Fruit fly (Drosophila melanogaster) whole organism, embryonic: ENCODE results near the gene pigs.

Experiments
- ATbp ChIP-seq: fragments of 200-800 bp; sonication (Bioruptor generic); optimal IDR thresholded peaks from 2 replicates; lab custom pipeline; 2017; ENCODE audit warnings: missing biosample characterization, mild to moderate bottlenecking, missing genetic modification characterization, missing genetic modification reagents
- Asciz ChIP-seq: fragments of 200-800 bp; sonication (Bioruptor generic); optimal IDR thresholded peaks from 2 replicates; lab custom pipeline; 2017; ENCODE audit warnings: missing biosample characterization, mild to moderate bottlenecking, missing genetic modification characterization, missing genetic modification reagents
- B-H2 ChIP-seq: fragments of 200-800 bp; sonication (Bioruptor generic); optimal IDR thresholded peaks from 2 replicates; lab custom pipeline; 2018; ENCODE audit warnings: missing biosample characterization, mild to moderate bottlenecking, missing genetic modification characterization
- Bgb ChIP-seq: fragments of 200-800 bp; sonication (Bioruptor generic); IDR thresholded peaks from 2 replicates; pipeline ENCODE4 v1.3.6; 2022; ENCODE audit warnings: missing biosample characterization, missing genetic modification characterization; ENCODE audit not compliant: partially characterized antibody
- Blimp-1 ChIP-seq: fragments of 200-800 bp; sonication (Bioruptor generic); optimal IDR thresholded peaks from 3 replicates; lab custom pipeline; 2018; ENCODE audit warnings: missing biosample characterization, missing genetic modification characterization, mild to moderate bottlenecking, moderate library complexity, missing genetic modification reagents
- CG13424 ChIP-seq: fragments of 200-800 bp; sonication (Bioruptor generic); optimal IDR thresholded peaks from 2 replicates; lab custom pipeline; 2019; ENCODE audit warnings: missing biosample characterization, mild to moderate bottlenecking, missing genetic modification characterization, moderate library complexity
- CG14710 ChIP-seq: fragments of 200-800 bp; sonication (Bioruptor generic); optimal IDR thresholded peaks from 3 replicates; lab custom pipeline; 2019; ENCODE audit warnings: missing biosample characterization, mild to moderate bottlenecking, missing genetic modification characterization, moderate library complexity
- CG1602 ChIP-seq: fragments of 200-800 bp; sonication (Bioruptor generic); optimal IDR thresholded peaks from 3 replicates; lab custom pipeline; 2016; ENCODE audit warnings: missing biosample characterization, missing genetic modification characterization
- CG17568 ChIP-seq: fragments of 200-800 bp; sonication (Bioruptor generic); optimal IDR thresholded peaks from 2 replicates; lab custom pipeline; 2018; ENCODE audit warnings: missing biosample characterization, mild to moderate bottlenecking, missing genetic modification characterization, moderate library complexity
- CG1792 ChIP-seq: fragments of 200-800 bp; sonication (Bioruptor generic); optimal IDR thresholded peaks from 2 replicates; lab custom pipeline; 2016; ENCODE audit warnings: missing biosample characterization, missing genetic modification characterization
- CG18599 ChIP-seq: fragments of 200-800 bp; sonication (Bioruptor generic); optimal IDR thresholded peaks from 3 replicates; lab custom pipeline; 2017; ENCODE audit warnings: missing biosample characterization, missing genetic modification characterization, mild to moderate bottlenecking, moderate library complexity, missing genetic modification reagents
- CG2116 ChIP-seq: fragments of 200-800 bp; sonication (Bioruptor generic); optimal IDR thresholded peaks from 3 replicates; lab custom pipeline; 2018; ENCODE audit warnings: missing biosample characterization, mild to moderate bottlenecking, missing genetic modification characterization
- CG31388 ChIP-seq: fragments of 200-800 bp; sonication (Bioruptor generic); optimal IDR thresholded peaks from 2 replicates; lab custom pipeline; 2016; ENCODE audit warnings: missing biosample characterization, missing genetic modification characterization
- CG31441 ChIP-seq: fragments of 200-800 bp; sonication (Bioruptor generic); IDR thresholded peaks from 2 replicates; pipeline ENCODE4 v1.3.6; 2022; ENCODE audit warnings: missing biosample characterization, missing genetic modification characterization
- CG3407 ChIP-seq: fragments of 200-800 bp; sonication (Bioruptor generic); optimal IDR thresholded peaks from 2 replicates; lab custom pipeline; 2018; ENCODE audit warnings: missing biosample characterization, mild to moderate bottlenecking, missing genetic modification characterization
- CG4424 ChIP-seq: fragments of 200-800 bp; sonication (Bioruptor generic); optimal IDR thresholded peaks from 3 replicates; lab custom pipeline; 2016; ENCODE audit warnings: missing biosample characterization, missing genetic modification characterization
- CG8089 ChIP-seq: fragments of 200-800 bp; sonication (Bioruptor generic); optimal IDR thresholded peaks from 3 replicates; lab custom pipeline; 2016; ENCODE audit warnings: missing biosample characterization, missing genetic modification characterization
- CkIIα-i1 ChIP-seq: fragments of 200-800 bp; sonication (Bioruptor generic); IDR thresholded peaks from 2 replicates; pipeline ENCODE4 v1.3.6; 2022; ENCODE audit warnings: missing biosample characterization, missing genetic modification characterization
- D19B ChIP-seq: fragments of 200-800 bp; sonication (Bioruptor generic); optimal IDR thresholded peaks from 2 replicates; lab custom pipeline; 2017; ENCODE audit warnings: missing biosample characterization, mild to moderate bottlenecking, missing genetic modification characterization
- Ets65A ChIP-seq: fragments of 200-800 bp; sonication (Bioruptor generic); peaks from one replicate; lab custom pipeline; 2016; ENCODE audit warnings: missing biosample characterization, missing genetic modification characterization
- Fer2 ChIP-seq: fragments of 200-800 bp; sonication (Bioruptor generic); optimal IDR thresholded peaks from 2 replicates; lab custom pipeline; 2018; ENCODE audit warnings: missing biosample characterization, mild to moderate bottlenecking, missing genetic modification characterization, moderate library complexity
- Hand ChIP-seq: fragments of 200-800 bp; sonication (Bioruptor generic); optimal IDR thresholded peaks from 2 replicates; lab custom pipeline; 2017; ENCODE audit warnings: mild to moderate bottlenecking, missing biosample characterization, missing genetic modification reagents, missing genetic modification characterization
- HmgD ChIP-seq: fragments of 200-800 bp; sonication (Bioruptor generic); optimal IDR thresholded peaks from 3 replicates; lab custom pipeline; 2016; ENCODE audit warnings: missing biosample characterization, missing genetic modification characterization
- Hmx ChIP-seq: fragments of 200-800 bp; sonication (Bioruptor generic); optimal IDR thresholded peaks from 2 replicates; lab custom pipeline; 2016; ENCODE audit warnings: missing biosample characterization, missing genetic modification characterization
- NK7.1 ChIP-seq: fragments of 200-800 bp; sonication (Bioruptor generic); optimal IDR thresholded peaks from 3 replicates; lab custom pipeline; 2016; ENCODE audit warnings: missing biosample characterization, missing genetic modification characterization
- Nf-YB ChIP-seq: fragments of 200-800 bp; sonication (Bioruptor generic); optimal IDR thresholded peaks from 3 replicates; lab custom pipeline; 2019; ENCODE audit warnings: missing biosample characterization, mild to moderate bottlenecking, missing genetic modification characterization, moderate library complexity
- Sox100B ChIP-seq: fragments of 200-800 bp; sonication (Bioruptor generic); optimal IDR thresholded peaks from 3 replicates; lab custom pipeline; 2018; ENCODE audit warnings: missing biosample characterization, mild to moderate bottlenecking, missing genetic modification characterization
- Sry-β ChIP-seq: fragments of 200-800 bp; sonication (Bioruptor generic); optimal IDR thresholded peaks from 2 replicates; lab custom pipeline; 2018; ENCODE audit warnings: missing biosample characterization, mild to moderate bottlenecking, missing genetic modification characterization, moderate library complexity
- Vsx1 ChIP-seq: fragments of 200-800 bp; sonication (Bioruptor generic); optimal IDR thresholded peaks from 2 replicates; lab custom pipeline; 2017; ENCODE audit warnings: missing biosample characterization, mild to moderate bottlenecking, missing genetic modification characterization, missing genetic modification reagents
- al ChIP-seq: fragments of 200-800 bp; sonication (Bioruptor generic); IDR thresholded peaks from 2 replicates; pipeline ENCODE4 v1.3.6; 2022; ENCODE audit warnings: missing biosample characterization, missing genetic modification characterization
- ash1 ChIP-seq: fragments of 200-800 bp; sonication (Bioruptor generic); optimal IDR thresholded peaks from 2 replicates; lab custom pipeline; 2018; ENCODE audit warnings: missing biosample characterization, mild to moderate bottlenecking, missing genetic modification characterization
- cg ChIP-seq: fragments of 200-800 bp; sonication (Bioruptor generic); optimal IDR thresholded peaks from 3 replicates; lab custom pipeline; 2019; ENCODE audit warnings: missing biosample characterization, mild to moderate bottlenecking, missing genetic modification characterization, moderate library complexity
- danr ChIP-seq: fragments of 200-800 bp; sonication (Bioruptor generic); IDR thresholded peaks from 2 replicates; pipeline ENCODE4 v1.3.6; 2022; ENCODE audit warnings: missing biosample characterization, missing genetic modification characterization
- fd102C ChIP-seq: fragments of 200-800 bp; sonication (Bioruptor generic); optimal IDR thresholded peaks from 2 replicates; lab custom pipeline; 2018; ENCODE audit warnings: missing biosample characterization, mild to moderate bottlenecking, missing genetic modification characterization, moderate library complexity
- fd96Cb ChIP-seq: fragments of 200-800 bp; sonication (Bioruptor generic); optimal IDR thresholded peaks from 2 replicates; lab custom pipeline; 2018; ENCODE audit warnings: missing biosample characterization, mild to moderate bottlenecking, missing genetic modification characterization, moderate library complexity
- gcm2 ChIP-seq: fragments of 200-800 bp; sonication (Bioruptor generic); optimal IDR thresholded peaks from 2 replicates; lab custom pipeline; 2016; ENCODE audit warnings: missing biosample characterization, missing genetic modification characterization
- gem ChIP-seq: fragments of 200-800 bp; sonication (Bioruptor generic); optimal IDR thresholded peaks from 2 replicates; lab custom pipeline; 2019; ENCODE audit warnings: missing biosample characterization, mild to moderate bottlenecking, missing genetic modification characterization, moderate library complexity
- gro ChIP-seq: fragments of 200-800 bp; sonication (Bioruptor generic); optimal IDR thresholded peaks from 2 replicates; lab custom pipeline; 2016; ENCODE audit warnings: missing biosample characterization, missing genetic modification characterization
- inv ChIP-seq: fragments of 200-800 bp; sonication (Bioruptor generic); IDR thresholded peaks from 2 replicates; pipeline ENCODE4 v1.3.6; 2022; ENCODE audit warnings: missing biosample characterization, missing genetic modification characterization; ENCODE audit not compliant: partially characterized antibody
- lilli ChIP-seq: fragments of 200-800 bp; sonication (Bioruptor generic); optimal IDR thresholded peaks from 3 replicates; lab custom pipeline; 2016; ENCODE audit warnings: missing biosample characterization, missing genetic modification characterization
- lmd ChIP-seq: fragments of 200-800 bp; sonication (Bioruptor generic); IDR thresholded peaks from 2 replicates; pipeline ENCODE4 v1.3.6; 2022; ENCODE audit warnings: missing biosample characterization, missing genetic modification characterization
- mld ChIP-seq: fragments of 200-800 bp; sonication (Bioruptor generic); IDR thresholded peaks from 3 replicates; pipeline ENCODE4 v1.3.6; 2022; ENCODE audit warnings: missing biosample characterization, missing genetic modification characterization; ENCODE audit not compliant: partially characterized antibody
- peb ChIP-seq: fragments of 200-800 bp; sonication (Bioruptor generic); IDR thresholded peaks from 2 replicates; pipeline ENCODE4 v1.3.6; 2022; ENCODE audit warnings: missing biosample characterization, missing genetic modification characterization
- sima ChIP-seq: fragments of 200-800 bp; sonication (Bioruptor generic); optimal IDR thresholded peaks from 2 replicates; lab custom pipeline; 2016; ENCODE audit warnings: missing biosample characterization, missing genetic modification characterization
- slou ChIP-seq: fragments of 200-800 bp; sonication (Bioruptor generic); optimal IDR thresholded peaks from 3 replicates; lab custom pipeline; 2016; ENCODE audit warnings: missing biosample characterization, missing genetic modification characterization
- sug ChIP-seq: fragments of 200-800 bp; optimal IDR thresholded peaks from 2 replicates; lab custom pipeline; 2019; ENCODE audit warnings: missing biosample characterization, mild to moderate bottlenecking, missing genetic modification characterization, moderate library complexity
- tup ChIP-seq: fragments of 200-800 bp; sonication (Bioruptor generic); optimal IDR thresholded peaks from 2 replicates; lab custom pipeline; 2016; ENCODE audit warnings: missing biosample characterization, mild to moderate bottlenecking, missing genetic modification characterization, moderate library complexity
- twi ChIP-seq: fragments of 200-800 bp; optimal IDR thresholded peaks from 2 replicates; lab custom pipeline; 2019; ENCODE audit warnings: missing biosample characterization, mild to moderate bottlenecking, missing genetic modification characterization, moderate library complexity
- unpg ChIP-seq: fragments of 200-800 bp; sonication (Bioruptor generic); optimal IDR thresholded peaks from 3 replicates; lab custom pipeline; 2018; ENCODE audit warnings: missing biosample characterization, mild to moderate bottlenecking, missing genetic modification characterization, moderate library complexity
- wek ChIP-seq: fragments of 200-800 bp; sonication (Bioruptor generic); optimal IDR thresholded peaks from 3 replicates; lab custom pipeline; 2018; ENCODE audit warnings: missing biosample characterization, mild to moderate bottlenecking, missing genetic modification characterization, moderate library complexity
- zen ChIP-seq: fragments of 200-800 bp; sonication (Bioruptor generic); optimal IDR thresholded peaks from 3 replicates; lab custom pipeline; 2018; ENCODE audit warnings: missing biosample characterization, mild to moderate bottlenecking, missing genetic modification characterization, moderate library complexity

The pigs gene

dm6 chrX:6615476-6615875 lies 15.6 kb downstream of the pigs start (continued):
- no peak for TF ChIP-seq Vsx1 (GFP tag; lab: Kevin White, UChicago)
- no peak for TF ChIP-seq Bgb
- TF ChIP-seq lmd (GFP tag; lab: Robert Waterston, UW), result peak; percentile 69
- TF ChIP-seq CG13424 (tag; lab: Kevin White, UChicago), result peak; percentile 36
- no peak for TF ChIP-seq Hmx (GFP tag; lab: Kevin White, UChicago)
- TF ChIP-seq fd96Cb (tag; lab: Kevin White, UChicago), result peak; percentile 61
- no peak for TF ChIP-seq Nf-YB (GFP tag; lab: Kevin White, UChicago)
- TF ChIP-seq CG2116 (GFP tag; lab: Kevin White, UChicago), result no peak
- TF ChIP-seq sima (GFP tag; lab: Kevin White, UChicago), result no peak
- no peak for TF ChIP-seq Fer2 (tag; lab: Kevin White, UChicago)
- TF ChIP-seq Hand (GFP tag; lab: Kevin White, UChicago), result no peak
- no peak for TF ChIP-seq Sry-β
- TF ChIP-seq mld (GFP tag; lab: Robert Waterston, UW), result no peak
- TF ChIP-seq zen (tag; lab: Kevin White, UChicago), result no peak
- peak; percentile 49 for TF ChIP-seq CG14710
- TF ChIP-seq gro, result no peak
- peak; percentile 20 for TF ChIP-seq CG18599 (GFP tag; lab: Kevin White, UChicago)
- no peak for TF ChIP-seq danr (GFP tag; lab: Robert Waterston, UW)
- no peak for TF ChIP-seq slou (GFP tag; lab: Kevin White, UChicago)
- peak; percentile 25 for TF ChIP-seq Asciz (GFP tag; lab: Kevin White, UChicago)
- peak; percentile 61 for TF ChIP-seq gem
- no peak for TF ChIP-seq fd102C (GFP tag; lab: Kevin White, UChicago)
- no peak for TF ChIP-seq al (GFP tag; lab: Robert Waterston, UW)
- no peak for TF ChIP-seq tup
- TF ChIP-seq ash1 (GFP tag; lab: Kevin White, UChicago), result no peak
- peak; percentile 18 for TF ChIP-seq Sox100B (GFP tag; lab: Kevin White, UChicago)
- TF ChIP-seq gcm2, result no peak
- peak; percentile 46; the same call in 1 of the 2 replicates for TF ChIP-seq CG31441 (GFP tag; lab: Robert Waterston, UW)
- TF ChIP-seq lilli (GFP tag; lab: Kevin White, UChicago), result peak; percentile 36
- TF ChIP-seq cg, result no peak
- no peak for TF ChIP-seq CG17568 (GFP tag; lab: Kevin White, UChicago)
- TF ChIP-seq peb (GFP tag; lab: Robert Waterston, UW), result peak; percentile 44; the same call in 1 of the 2 replicates
- peak; percentile 78 for TF ChIP-seq Ets65A
- no peak for TF ChIP-seq CG1792
- TF ChIP-seq Blimp-1 (GFP tag; lab: Kevin White, UChicago), result peak; percentile 74
- no peak for TF ChIP-seq HmgD (GFP tag; lab: Kevin White, UChicago)
- TF ChIP-seq B-H2 (GFP tag; lab: Kevin White, UChicago), result no peak
- no peak for TF ChIP-seq inv (GFP tag; lab: Robert Waterston, UW)
- TF ChIP-seq ATbp (GFP tag; lab: Kevin White, UChicago), result peak; percentile 36
- peak; percentile 44 for TF ChIP-seq CG4424 (GFP tag; lab: Kevin White, UChicago)
- no peak for TF ChIP-seq CkIIα-i1 (GFP tag; lab: Robert Waterston, UW)
- no peak for TF ChIP-seq wek (GFP tag; lab: Kevin White, UChicago)
- TF ChIP-seq sug (tag; lab: Kevin White, UChicago), result no peak
- TF ChIP-seq CG8089 (GFP tag; lab: Kevin White, UChicago), result no peak
- peak; percentile 4 for TF ChIP-seq CG1602 (GFP tag; lab: Kevin White, UChicago)
- peak; percentile 11 for TF ChIP-seq twi (tag; lab: Kevin White, UChicago)
- peak; percentile 35 for TF ChIP-seq unpg
- TF ChIP-seq CG31388 (GFP tag; lab: Kevin White, UChicago), result no peak
- TF ChIP-seq D19B (GFP tag; lab: Kevin White, UChicago), result no peak
- TF ChIP-seq CG3407, result no peak
- TF ChIP-seq NK7.1 (GFP tag; lab: Kevin White, UChicago), result no peak
